Fruit fly (Drosophila melanogaster): ENCODE results near the gene CG16710.

CG16710 gene

dm6 chr3R:23652525-23653108 is 29.7 kb upstream of the CG16710 start (continued):
- TF ChIP-seq net (GFP tag; optimal IDR thresholded peaks at IDR 0.05) (peak; percentile 4), esn (GFP tag; optimal IDR thresholded peaks at IDR 0.05) (peak; percentile 44), achi (GFP tag; optimal IDR thresholded peaks at IDR 0.05) (no peak), CG11762 (GFP tag; optimal IDR thresholded peaks at IDR 0.05; ENCODE audit: insufficient read depth) (no peak), Sox102F (GFP tag; optimal IDR thresholded peaks at IDR 0.05) (peak; percentile 44), Hr38 (GFP tag; optimal IDR thresholded peaks at IDR 0.05) (no peak), Sox15 (GFP tag; optimal IDR thresholded peaks at IDR 0.05) (no peak), CG31627 (GFP tag; optimal IDR thresholded peaks at IDR 0.05) (no peak), CG6163 (GFP tag; IDR thresholded peaks at IDR 0.05) (no peak), Ets21C (GFP tag; optimal IDR thresholded peaks at IDR 0.05) (no peak), fd85E (GFP tag; optimal IDR thresholded peaks at IDR 0.05) (no peak), Eip93F (GFP tag; optimal IDR thresholded peaks at IDR 0.05) (no peak), CG16779 (tag; optimal IDR thresholded peaks at IDR 0.05) (no peak), CG8632 (GFP tag; optimal IDR thresholded peaks at IDR 0.05) (peak; percentile 34), Ets96B (tag; optimal IDR thresholded peaks at IDR 0.05) (no peak), CG1621 (tag; optimal IDR thresholded peaks at IDR 0.05) (no peak), CG11902 (GFP tag; optimal IDR thresholded peaks at IDR 0.05) (no peak), CG6854 (GFP tag; optimal IDR thresholded peaks at IDR 0.05) (no peak), CG8319 (GFP tag; optimal IDR thresholded peaks at IDR 0.05) (no peak), Met (GFP tag; optimal IDR thresholded peaks at IDR 0.05) (peak; percentile 53), Sox14 (GFP tag; optimal IDR thresholded peaks at IDR 0.05) (no peak), CG6808 (GFP tag; optimal IDR thresholded peaks at IDR 0.05) (no peak), fd59A (GFP tag; optimal IDR thresholded peaks at IDR 0.05) (no peak), ss (GFP tag; optimal IDR thresholded peaks at IDR 0.05) (no peak), fkh (GFP tag; optimal IDR thresholded peaks at IDR 0.05) (peak; percentile 97), Lpt (GFP tag; optimal IDR thresholded peaks at IDR 0.05) (no peak), CG3032 (tag; optimal IDR thresholded peaks at IDR 0.05) (no peak), Eip75B (GFP tag; optimal IDR thresholded peaks at IDR 0.05) (no peak), CG6276 (GFP tag; optimal IDR thresholded peaks at IDR 0.05) (no peak), CG3919 (GFP tag; optimal IDR thresholded peaks at IDR 0.05) (peak; percentile 39), CG10631 (GFP tag; optimal IDR thresholded peaks at IDR 0.05) (no peak), OdsH (GFP tag; optimal IDR thresholded peaks at IDR 0.05) (no peak)

dm6 chr3R:23655501-23655900 is 26.8 kb upstream of the CG16710 start:
- peak; percentile 40 for TF ChIP-seq Eip78C (GFP tag)
- TF ChIP-seq Met (GFP tag; optimal IDR thresholded peaks at IDR 0.05): peak; percentile 26
- TF ChIP-seq CG8632 (GFP tag; optimal IDR thresholded peaks at IDR 0.05): no peak

dm6 chr3R:23657357-23658318 is 24.7 kb upstream of the CG16710 start:
- peak; percentile 6 for TF ChIP-seq Blimp-1 (GFP tag; optimal IDR thresholded peaks at IDR 0.05)
- TF ChIP-seq CG11902 (GFP tag; optimal IDR thresholded peaks at IDR 0.05): no peak
- no peak for TF ChIP-seq CG9139 (GFP tag; optimal IDR thresholded peaks at IDR 0.05)
- TF ChIP-seq Hr38 (GFP tag; optimal IDR thresholded peaks at IDR 0.05): no peak
- peak; percentile 20 for TF ChIP-seq CG10669 (GFP tag; optimal IDR thresholded peaks at IDR 0.05)
- TF ChIP-seq Gug (GFP tag; IDR thresholded peaks at IDR 0.05): no peak
- peak; percentile 23 for TF ChIP-seq achi (GFP tag; optimal IDR thresholded peaks at IDR 0.05)
- TF ChIP-seq Sox15 (GFP tag; optimal IDR thresholded peaks at IDR 0.05): no peak
- no peak for TF ChIP-seq CG16779 (tag; optimal IDR thresholded peaks at IDR 0.05)
- TF ChIP-seq eg (GFP tag; IDR thresholded peaks at IDR 0.05): 0 out of 3 replicates have a peak, but pooled peaks have one; percentile 13
- TF ChIP-seq acj6 (GFP tag; optimal IDR thresholded peaks at IDR 0.05): peak; percentile 4
- TF ChIP-seq CG11762 (GFP tag; optimal IDR thresholded peaks at IDR 0.05; ENCODE audit: insufficient read depth): no peak
- no peak for TF ChIP-seq CG4318 (GFP tag; optimal IDR thresholded peaks at IDR 0.05)
- TF ChIP-seq Ets21C (GFP tag; optimal IDR thresholded peaks at IDR 0.05): no peak
- TF ChIP-seq dac (GFP tag; optimal IDR thresholded peaks at IDR 0.05): no peak
- TF ChIP-seq Lpt (GFP tag; optimal IDR thresholded peaks at IDR 0.05): no peak
- TF ChIP-seq Hr4 (GFP tag; optimal IDR thresholded peaks at IDR 0.05): no peak
- TF ChIP-seq CG32006 (GFP tag; optimal IDR thresholded peaks at IDR 0.05): no peak
- TF ChIP-seq Eip93F (GFP tag; optimal IDR thresholded peaks at IDR 0.05): no peak
- peak; percentile 33 for TF ChIP-seq CG7368 (GFP tag; optimal IDR thresholded peaks at IDR 0.05)
- peak; percentile 26 for TF ChIP-seq esn (GFP tag; optimal IDR thresholded peaks at IDR 0.05)
- peak; percentile 33 for TF ChIP-seq spab (GFP tag; optimal IDR thresholded peaks at IDR 0.05)
